Fruit fly (Drosophila melanogaster): Measurements from ENCODE around the gene Srlp.

Gene Srlp

DNA sequence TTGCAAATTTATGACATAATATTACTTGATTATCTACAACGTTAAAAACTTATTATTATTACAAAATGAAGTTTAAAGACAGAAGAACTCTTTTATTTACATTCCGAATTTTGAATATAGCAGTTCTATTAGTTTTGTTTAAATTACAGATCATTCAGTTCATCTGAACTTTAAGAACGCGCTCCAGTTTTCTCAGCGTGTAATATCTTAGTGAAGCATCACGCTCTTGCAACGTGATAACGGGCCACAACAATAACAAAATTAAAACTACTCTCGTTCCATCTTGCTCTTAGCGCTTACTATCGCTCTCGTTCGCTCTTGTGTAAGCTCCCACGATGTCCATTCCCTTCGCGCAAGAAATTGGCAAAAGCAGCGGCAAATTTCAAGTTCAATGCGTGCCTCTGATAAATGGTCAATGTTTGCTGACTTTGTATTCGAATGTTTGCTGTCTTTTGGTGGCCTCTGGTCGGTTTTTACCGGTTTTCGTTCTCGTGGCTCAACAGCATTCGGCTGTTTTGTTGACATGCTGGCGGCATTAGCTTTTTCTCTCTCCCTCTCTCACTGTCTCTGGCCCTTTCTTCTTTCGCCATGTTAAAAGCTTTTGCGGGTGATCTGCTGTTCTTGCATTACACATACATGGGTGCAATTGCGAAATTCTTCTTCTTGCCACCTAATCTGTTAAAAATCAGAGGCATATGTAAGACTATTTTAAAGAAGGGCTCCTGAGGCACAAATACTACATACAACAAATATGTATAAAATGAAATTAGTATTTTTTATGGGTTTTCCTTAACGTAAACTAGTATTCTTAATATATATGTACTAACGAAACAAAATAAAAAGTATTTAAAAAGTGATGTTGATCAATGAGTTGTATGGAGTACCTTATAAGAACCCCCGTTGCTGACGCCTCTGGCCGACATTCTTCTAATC is 9.0 kb downstream of the Srlp start:
- TF ChIP-seq CG12236 (GFP tag; optimal IDR thresholded peaks at IDR 0.05) (no peak), CG12769 (tag; optimal IDR thresholded peaks at IDR 0.05) (peak; percentile 36), Sox102F (GFP tag; optimal IDR thresholded peaks at IDR 0.05) (peak; percentile 7), slbo (GFP tag; IDR thresholded peaks at IDR 0.05) (peak; percentile 51; the same call in 1 of the 2 replicates), Oli (tag; optimal IDR thresholded peaks at IDR 0.05) (peak; percentile 29), gem (tag; optimal IDR thresholded peaks at IDR 0.05) (peak; percentile 54), CG12659 (GFP tag; optimal IDR thresholded peaks at IDR 0.05) (peak; percentile 43), CG30403 (GFP tag; optimal IDR thresholded peaks at IDR 0.05) (peak; percentile 54), sima (GFP tag; optimal IDR thresholded peaks at IDR 0.05) (no peak), bcd (GFP tag; optimal IDR thresholded peaks at IDR 0.05) (peak; percentile 13), CG31441 (GFP tag; IDR thresholded peaks at IDR 0.05) (peak; percentile 24; the same call in 1 of the 2 replicates), CoRest (tag; optimal IDR thresholded peaks at IDR 0.05) (peak; percentile 58), nom (GFP tag; optimal IDR thresholded peaks at IDR 0.05) (peak; percentile 23), CG14014 (GFP tag; IDR thresholded peaks at IDR 0.05) (0 out of 2 replicates have a peak, but pooled peaks have one; percentile 26), Deaf1 (tag; optimal IDR thresholded peaks at IDR 0.05) (peak; percentile 66), lmd (GFP tag; IDR thresholded peaks at IDR 0.05) (peak; percentile 24; the same call in 1 of the 2 replicates), lab (GFP tag; optimal IDR thresholded peaks at IDR 0.05) (peak; percentile 47), CG17359 (tag; optimal IDR thresholded peaks at IDR 0.05) (peak; percentile 25), Hmr (GFP tag; optimal IDR thresholded peaks at IDR 0.05) (peak; percentile 49), Dek (tag; optimal IDR thresholded peaks at IDR 0.05) (peak; percentile 12), CG9932 (GFP tag; IDR thresholded peaks at IDR 0.05) (peak; percentile 59), CG17385 (GFP tag; optimal IDR thresholded peaks at IDR 0.05) (peak; percentile 13), CG1832 (GFP tag; optimal IDR thresholded peaks at IDR 0.05) (peak; percentile 24), Fer2 (tag; optimal IDR thresholded peaks at IDR 0.05) (peak; percentile 53), Xrp1 (GFP tag; IDR thresholded peaks at IDR 0.05) (peak; percentile 30; the same call in 1 of the 2 replicates), Ravus (GFP tag; IDR thresholded peaks at IDR 0.05) (no peak), Drgx (GFP tag; IDR thresholded peaks at IDR 0.05) (peak; percentile 55), TFAM (GFP tag; optimal IDR thresholded peaks at IDR 0.05) (no peak), CG16815 (GFP tag; optimal IDR thresholded peaks at IDR 0.05) (peak; percentile 15), CG18262 (tag; optimal IDR thresholded peaks at IDR 0.05) (peak; percentile 21), CG14050 (GFP tag; IDR thresholded peaks at IDR 0.05) (0 out of 3 replicates have a peak, but pooled peaks have one; percentile 23), CG8290 (GFP tag; optimal IDR thresholded peaks at IDR 0.05) (no peak), CG8290 (tag; optimal IDR thresholded peaks at IDR 0.05) (peak in 1 of 2 experiments; percentile 22), al (GFP tag; IDR thresholded peaks at IDR 0.05) (peak; percentile 23; the same call in 1 of the 2 replicates), gsb-n (tag; optimal IDR thresholded peaks at IDR 0.05) (no peak), tll (GFP tag; optimal IDR thresholded peaks at IDR 0.05) (no peak), CG11504 (tag; optimal IDR thresholded peaks at IDR 0.05) (peak; percentile 58), oc (tag; optimal IDR thresholded peaks at IDR 0.05) (no peak), CG10274 (GFP tag; optimal IDR thresholded peaks at IDR 0.05) (no peak), dmrt99B (tag; optimal IDR thresholded peaks at IDR 0.05) (peak; percentile 39), CG3281 (GFP tag; optimal IDR thresholded peaks at IDR 0.05) (peak; percentile 61), zf30C (GFP tag; optimal IDR thresholded peaks at IDR 0.05) (peak; percentile 51), CG13287 (GFP tag; IDR thresholded peaks at IDR 0.05; ENCODE audit: partially characterized antibody) (no peak), nmo (GFP tag; optimal IDR thresholded peaks at IDR 0.05) (no peak), CG15269 (tag; optimal IDR thresholded peaks at IDR 0.05) (peak; percentile 71), Bdp1 (GFP tag; optimal IDR thresholded peaks at IDR 0.05) (no peak), CG2712 (tag; optimal IDR thresholded peaks at IDR 0.05) (peak; percentile 23)
